Worm (Caenorhabditis elegans): ENCODE measurements around the gene F38A1.9.

Gene F38A1.9

DNA sequence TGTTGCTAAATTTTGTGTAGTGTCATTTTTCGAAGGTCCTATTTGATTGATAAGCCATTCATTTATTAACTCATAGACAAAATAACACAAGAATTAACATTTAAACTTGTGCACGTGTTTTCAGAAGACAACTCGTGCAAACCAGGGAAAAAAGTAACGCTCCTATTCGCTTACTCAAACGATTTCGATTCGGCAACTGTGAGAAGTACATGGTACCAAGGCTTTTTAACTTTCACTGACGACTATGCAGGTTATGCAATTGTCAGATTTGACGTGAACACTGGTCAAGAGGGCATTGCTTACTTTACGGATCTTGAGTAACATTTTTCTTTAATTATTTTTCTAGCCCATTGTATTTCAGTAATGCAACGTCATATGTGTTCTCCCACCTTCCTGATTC is 16.8 kb upstream of the F38A1.9 start:
- TF ChIP-seq dve-1 (tag; optimal IDR thresholded peaks at IDR 0.05) (no peak), ama-1 (optimal IDR thresholded peaks at IDR 0.05) (no peak), fkh-6 (tag; optimal IDR thresholded peaks at IDR 0.05) (no peak), sdc-2 (tag; optimal IDR thresholded peaks at IDR 0.05) (no peak), C08G9.2 (tag; optimal IDR thresholded peaks at IDR 0.05) (no peak), lin-11 (tag; optimal IDR thresholded peaks at IDR 0.05) (no peak), ceh-6 (GFP tag; optimal IDR thresholded peaks at IDR 0.05) (no peak), ceh-19 (GFP tag; optimal IDR thresholded peaks at IDR 0.05) (no peak), fax-1 (tag; optimal IDR thresholded peaks at IDR 0.05) (no peak), elt-4 (tag; optimal IDR thresholded peaks at IDR 0.05) (no peak)

DNA sequence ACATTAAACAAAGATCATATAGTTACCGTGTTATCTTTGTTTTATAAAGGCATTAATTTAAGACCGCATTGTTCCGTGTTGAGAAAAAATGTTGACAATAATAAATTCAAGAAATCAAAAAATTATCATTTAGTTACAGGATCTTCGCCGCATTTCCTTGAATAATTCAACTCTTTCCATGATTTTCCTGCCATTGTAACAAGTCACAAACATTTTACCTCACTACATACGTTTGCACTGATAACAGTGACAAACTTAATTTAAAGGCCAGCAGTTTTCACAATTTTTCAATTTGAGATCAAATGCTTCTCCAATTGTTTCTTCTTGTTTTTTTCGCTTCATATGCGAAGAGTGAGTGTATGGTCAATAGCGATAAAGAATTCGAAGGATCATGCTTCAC is 15.9 kb upstream of the F38A1.9 start, which contains the start of gene clec-169:
Gene clec-169 (plus strand): TSS at position 301 of the 400 bp plus-strand sequence.
- TF ChIP-seq tbx-7 (tag; optimal IDR thresholded peaks at IDR 0.05) = no peak
- no peak for TF ChIP-seq ztf-16 (tag; optimal IDR thresholded peaks at IDR 0.05)

DNA sequence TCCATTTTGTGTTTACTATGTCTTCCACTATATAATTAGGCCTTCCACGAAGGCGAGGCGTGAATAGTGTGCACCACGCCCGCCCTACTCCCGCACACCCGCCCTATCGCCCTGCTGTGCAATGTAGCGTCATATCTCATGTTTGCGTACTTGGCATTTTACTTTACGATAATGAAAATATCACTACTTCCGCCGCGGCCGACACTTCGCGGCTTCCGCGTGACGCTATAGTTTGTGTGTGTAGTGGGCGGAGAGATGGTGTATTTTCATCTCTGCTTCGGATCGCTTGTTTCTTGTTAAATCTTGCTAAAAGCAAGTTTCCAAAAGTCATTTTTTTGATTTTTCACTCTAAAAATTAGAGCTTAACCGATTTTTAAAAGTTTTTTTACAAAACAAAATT is 15.3 kb upstream of the F38A1.9 start:
- TF ChIP-seq ceh-24 (tag; optimal IDR thresholded peaks at IDR 0.05) (no peak), pax-1 (tag; optimal IDR thresholded peaks at IDR 0.05) (no peak), elt-4 (tag; optimal IDR thresholded peaks at IDR 0.05) (no peak), unc-55 (GFP tag; optimal IDR thresholded peaks at IDR 0.05) (no peak), mec-3 (tag; optimal IDR thresholded peaks at IDR 0.05; ENCODE audit: borderline replicate concordance) (no peak), hlh-15 (tag; optimal IDR thresholded peaks at IDR 0.05) (no peak), madf-2 (tag; optimal IDR thresholded peaks at IDR 0.05) (no peak), hlh-6 (tag; optimal IDR thresholded peaks at IDR 0.05) (no peak), pha-2 (tag; optimal IDR thresholded peaks at IDR 0.05) (no peak), ceh-2 (tag; optimal IDR thresholded peaks at IDR 0.05) (no peak), pqm-1 (tag; optimal IDR thresholded peaks at IDR 0.05) (no peak), ztf-16 (tag; optimal IDR thresholded peaks at IDR 0.05) (no peak), che-1 (tag; optimal IDR thresholded peaks at IDR 0.05) (no peak), fkh-6 (tag; optimal IDR thresholded peaks at IDR 0.05) (no peak)

DNA sequence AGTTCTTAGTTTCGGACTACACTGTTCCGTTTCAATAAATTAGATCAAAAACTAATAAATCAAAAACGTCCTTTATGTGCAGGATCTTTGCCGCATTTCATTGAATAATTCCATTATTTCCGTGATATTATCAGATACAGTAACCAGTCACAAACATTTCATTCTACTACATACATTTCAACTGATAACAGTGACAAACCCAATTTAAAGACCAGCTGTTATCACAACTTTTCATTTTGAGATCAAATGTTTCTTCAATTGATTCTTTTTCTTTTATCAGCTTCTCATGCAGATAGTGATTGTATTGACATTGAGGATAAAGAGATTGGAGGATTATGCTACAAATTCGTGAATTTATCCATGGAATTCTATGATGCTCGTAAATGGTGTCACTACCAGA is 11.6 kb upstream of the F38A1.9 start, which contains the start of gene clec-168:
Gene clec-168 (plus strand): TSS at position 247 of the 400 bp plus-strand sequence.
- no peak for TF ChIP-seq C38D4.7 (GFP tag; optimal IDR thresholded peaks at IDR 0.05)
- TF ChIP-seq ama-1 (optimal IDR thresholded peaks at IDR 0.05) = no peak
- TF ChIP-seq F13H6.1 (tag; optimal IDR thresholded peaks at IDR 0.05) = no peak
- TF ChIP-seq pqm-1 (tag; optimal IDR thresholded peaks at IDR 0.05) = no peak
- TF ChIP-seq che-1 (tag; optimal IDR thresholded peaks at IDR 0.05) = no peak

DNA sequence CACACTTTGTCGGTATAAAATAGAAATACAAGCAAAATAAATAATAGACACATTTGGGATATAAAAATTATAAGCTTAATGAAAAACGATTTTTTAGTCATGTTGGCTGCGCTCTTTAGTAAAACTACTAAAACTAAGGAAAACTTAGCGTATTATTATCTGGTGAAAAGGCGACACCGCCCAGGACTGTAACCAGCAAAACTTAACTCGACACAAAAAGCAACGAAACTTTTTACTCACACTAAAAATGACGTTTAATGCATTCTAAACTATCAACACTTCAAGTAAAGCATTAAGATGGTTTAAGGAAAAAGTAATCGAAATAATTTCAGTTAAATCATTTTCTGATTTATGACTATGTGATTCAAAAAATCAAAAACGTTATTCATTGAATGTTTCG is 10.5 kb upstream of the F38A1.9 start, which contains the start of gene clec-167:
Gene clec-167 (minus strand): TSS at position 101 of the 400 bp plus-strand sequence.
- TF ChIP-seq pax-1 (tag; optimal IDR thresholded peaks at IDR 0.05) = no peak
- no peak for TF ChIP-seq fax-1 (tag; optimal IDR thresholded peaks at IDR 0.05)
- no peak for TF ChIP-seq ets-4 (tag; optimal IDR thresholded peaks at IDR 0.05)
- no peak for TF ChIP-seq mec-3 (tag; optimal IDR thresholded peaks at IDR 0.05; ENCODE audit: borderline replicate concordance)
- TF ChIP-seq sdc-2 (tag; optimal IDR thresholded peaks at IDR 0.05) = no peak
- no peak for TF ChIP-seq pqm-1 (tag; optimal IDR thresholded peaks at IDR 0.05)
- TF ChIP-seq zip-5 (tag; optimal IDR thresholded peaks at IDR 0.05) = no peak
- TF ChIP-seq ceh-18 (tag; optimal IDR thresholded peaks at IDR 0.05) = no peak
- no peak for TF ChIP-seq lin-11 (tag; optimal IDR thresholded peaks at IDR 0.05)
- TF ChIP-seq ceh-9 (tag; optimal IDR thresholded peaks at IDR 0.05) = no peak
- no peak for TF ChIP-seq pros-1 (tag; optimal IDR thresholded peaks at IDR 0.05)
- no peak for TF ChIP-seq ceh-31 (tag; optimal IDR thresholded peaks at IDR 0.05)
- TF ChIP-seq hlh-15 (tag; optimal IDR thresholded peaks at IDR 0.05) = no peak
- no peak for TF ChIP-seq dve-1 (tag; optimal IDR thresholded peaks at IDR 0.05)
- no peak for TF ChIP-seq ttx-3 (tag; optimal IDR thresholded peaks at IDR 0.05)
- no peak for TF ChIP-seq rnt-1 (tag; optimal IDR thresholded peaks at IDR 0.05)

Data from whole organism, late embryonic.